Worm (Caenorhabditis elegans) whole organism, L4 larva: ENCODE results near the gene Y51H4A.5.

Source experiments
- F10B5.3 ChIP-seq: sonication (generic microtip); optimal IDR thresholded peaks from 2 replicates; lab custom pipeline; 2016; ENCODE audit warnings: mild to moderate bottlenecking, missing genetic modification characterization, missing compliant biosample characterization
- F26F4.8 ChIP-seq: fragments of 200-800 bp; sonication (Bioruptor generic); conservative IDR thresholded peaks from 2 replicates; pipeline ENCODE4 v1.3.6; 2022; ENCODE audit warnings: missing genetic modification characterization, missing compliant biosample characterization
- T26A8.4 ChIP-seq: fragments of 200-800 bp; sonication (Bioruptor generic); IDR thresholded peaks from 2 replicates; pipeline ENCODE4 v1.3.6; 2022; ENCODE audit warnings: missing genetic modification characterization, missing compliant biosample characterization
- aha-1 ChIP-seq: fragments of 150-350 bp; peaks from one replicate; lab custom pipeline; 2014; ENCODE audit warnings: missing biosample characterization, missing genetic modification characterization
- ceh-28 ChIP-seq: fragments of 150-350 bp; optimal IDR thresholded peaks from 2 replicates; lab custom pipeline; 2014; ENCODE audit warnings: missing biosample characterization, missing genetic modification reagents, missing genetic modification characterization
- ceh-44 ChIP-seq: fragments of 200-800 bp; sonication (Bioruptor generic); IDR thresholded peaks from 2 replicates; pipeline ENCODE4 v1.3.6; 2022; ENCODE audit warnings: missing genetic modification reagents, missing genetic modification characterization, missing compliant biosample characterization
- ceh-62 ChIP-seq: sonication (generic microtip); optimal IDR thresholded peaks from 2 replicates; lab custom pipeline; 2017; ENCODE audit warnings: missing biosample characterization, missing genetic modification characterization
- daf-19 ChIP-seq: fragments of 200-800 bp; sonication (Bioruptor generic); conservative IDR thresholded peaks from 2 replicates; pipeline ENCODE4 v1.3.6; 2022; ENCODE audit warnings: missing genetic modification characterization, missing compliant biosample characterization
- daf-8 ChIP-seq: fragments of 200-800 bp; sonication (Bioruptor generic); IDR thresholded peaks from 2 replicates; pipeline ENCODE4 v1.3.6; 2022; ENCODE audit warnings: missing genetic modification characterization, missing compliant biosample characterization
- egl-27 ChIP-seq: sonication (generic microtip); optimal IDR thresholded peaks from 3 replicates; lab custom pipeline; 2017; ENCODE audit warnings: missing biosample characterization, missing genetic modification reagents, missing genetic modification characterization
- egl-43 ChIP-seq: fragments of 200-800 bp; sonication (Bioruptor generic); IDR thresholded peaks from 2 replicates; pipeline ENCODE4 v1.3.6; 2022; ENCODE audit warnings: missing genetic modification reagents, missing genetic modification characterization, missing compliant biosample characterization
- fos-1 ChIP-seq: fragments of 150-350 bp; optimal IDR thresholded peaks from 2 replicates; lab custom pipeline; 2014; ENCODE audit warnings: missing biosample characterization, missing genetic modification characterization
- hmg-1.1 ChIP-seq: fragments of 200-800 bp; sonication (Bioruptor generic); IDR thresholded peaks from 2 replicates; pipeline ENCODE4 v1.3.6; 2022; ENCODE audit warnings: missing genetic modification reagents, missing genetic modification characterization, missing compliant biosample characterization
- lin-38 ChIP-seq: fragments of 200-800 bp; sonication (Bioruptor generic); IDR thresholded peaks from 2 replicates; pipeline ENCODE4 v1.3.6; 2022; ENCODE audit warnings: missing genetic modification reagents, missing genetic modification characterization, missing compliant biosample characterization
- mdl-1 ChIP-seq, 2 experiments: fragments of 150-350 bp in 1 of 2; sonication (generic microtip) in 1 of 2; optimal IDR thresholded peaks; 2 replicates each; lab custom pipeline; 2014 to 2017; ENCODE audit warnings: missing biosample characterization in 2 of 2, missing genetic modification characterization in 2 of 2
- mep-1 ChIP-seq: fragments of 150-350 bp; sonication (generic microtip); optimal IDR thresholded peaks from 3 replicates; lab custom pipeline; 2014; ENCODE audit warnings: missing biosample characterization, missing genetic modification characterization
- nhr-10 ChIP-seq: fragments of 150-350 bp; optimal IDR thresholded peaks from 2 replicates; lab custom pipeline; 2014; ENCODE audit warnings: missing biosample characterization, missing genetic modification characterization
- nhr-102 ChIP-seq: sonication (generic microtip); optimal IDR thresholded peaks from 2 replicates; lab custom pipeline; 2016; ENCODE audit warnings: mild to moderate bottlenecking, missing genetic modification characterization, moderate library complexity, missing compliant biosample characterization
- nhr-111 ChIP-seq: fragments of 200-800 bp; sonication (Bioruptor generic); optimal IDR thresholded peaks from 2 replicates; lab custom pipeline; 2018; ENCODE audit warnings: mild to moderate bottlenecking, missing genetic modification characterization, missing compliant biosample characterization
- nhr-28 ChIP-seq: fragments of 150-350 bp; optimal IDR thresholded peaks from 2 replicates; lab custom pipeline; 2014; ENCODE audit warnings: missing biosample characterization, missing genetic modification characterization
- nhr-41 ChIP-seq: fragments of 200-800 bp; sonication (Bioruptor generic); IDR thresholded peaks from 2 replicates; pipeline ENCODE4 v1.3.6; 2022; ENCODE audit warnings: missing genetic modification reagents, missing genetic modification characterization, missing compliant biosample characterization
- nhr-6 ChIP-seq: fragments of 150-350 bp; optimal IDR thresholded peaks from 2 replicates; lab custom pipeline; 2014; ENCODE audit warnings: missing biosample characterization, missing genetic modification characterization
- nhr-76 ChIP-seq: fragments of 150-350 bp; optimal IDR thresholded peaks from 2 replicates; lab custom pipeline; 2014; ENCODE audit warnings: missing biosample characterization, missing genetic modification characterization
- nhr-77 ChIP-seq: fragments of 150-350 bp; optimal IDR thresholded peaks from 2 replicates; lab custom pipeline; 2014; ENCODE audit warnings: missing biosample characterization, missing genetic modification characterization
- pha-4 ChIP-seq, 2 experiments: fragments of 150-350 bp in 1 of 2; fragments of 200-800 bp in 1 of 2; sonication (Bioruptor generic) in 1 of 2; IDR thresholded peaks in 1 of 2; optimal IDR thresholded peaks in 1 of 2; 2 replicates each; pipeline versions ENCODE4 v1.3.6 to Lab custom; 2014 to 2022; ENCODE audit warnings: missing genetic modification characterization in 2 of 2, missing genetic modification reagents in 2 of 2, missing biosample characterization in 1 of 2, missing compliant biosample characterization in 1 of 2
- php-3 ChIP-seq: fragments of 200-800 bp; sonication (Bioruptor generic); IDR thresholded peaks from 2 replicates; pipeline ENCODE4 v1.3.6; 2022; ENCODE audit warnings: missing genetic modification reagents, missing genetic modification characterization, missing compliant biosample characterization
- rbr-2 ChIP-seq: sonication (generic microtip); optimal IDR thresholded peaks from 2 replicates; lab custom pipeline; 2016; ENCODE audit warnings: missing genotype, missing genetic modification characterization, missing compliant biosample characterization
- set-16 ChIP-seq: fragments of 200-800 bp; sonication (Bioruptor generic); IDR thresholded peaks from 2 replicates; pipeline ENCODE4 v1.3.6; 2022; ENCODE audit warnings: missing genetic modification reagents, missing genetic modification characterization, missing compliant biosample characterization
- skn-1 ChIP-seq: fragments of 150-350 bp; optimal IDR thresholded peaks from 2 replicates; lab custom pipeline; 2014; ENCODE audit warnings: missing biosample characterization, missing genetic modification characterization
- snpc-1.2 ChIP-seq: fragments of 200-800 bp; sonication (Bioruptor generic); IDR thresholded peaks from 2 replicates; pipeline ENCODE4 v1.3.6; 2022; ENCODE audit warnings: missing genetic modification reagents, missing genetic modification characterization, missing compliant biosample characterization
- snpc-4 ChIP-seq: fragments of 150-350 bp; optimal IDR thresholded peaks from 2 replicates; lab custom pipeline; 2014; ENCODE audit warnings: missing biosample characterization, missing genetic modification characterization
- tra-1 ChIP-seq: fragments of 200-800 bp; sonication (Bioruptor generic); IDR thresholded peaks from 2 replicates; pipeline ENCODE4 v1.3.6; 2022; ENCODE audit warnings: missing genetic modification reagents, missing genetic modification characterization, missing compliant biosample characterization
- unc-39 ChIP-seq: sonication (generic microtip); optimal IDR thresholded peaks from 2 replicates; lab custom pipeline; 2017; ENCODE audit warnings: missing biosample characterization, missing genetic modification characterization
- unc-62 ChIP-seq, 3 experiments: fragments of 150-350 bp in 1 of 3; sonication (generic microtip); optimal IDR thresholded peaks in 2 of 3; peaks in 1 of 3; 1 replicate in 1 of 3; 2 replicates in 2 of 3; lab custom pipeline; 2014 to 2017; ENCODE audit warnings: missing biosample characterization in 3 of 3, missing genetic modification characterization in 3 of 3, missing genetic modification reagents in 3 of 3, missing genotype in 1 of 3
- zag-1 ChIP-seq: fragments of 150-350 bp; optimal IDR thresholded peaks from 2 replicates; lab custom pipeline; 2014; ENCODE audit warnings: missing biosample characterization, missing genetic modification characterization
- zip-2 ChIP-seq: fragments of 150-350 bp; optimal IDR thresholded peaks from 2 replicates; lab custom pipeline; 2014; ENCODE audit warnings: missing biosample characterization, missing genetic modification characterization
- ztf-11 ChIP-seq: fragments of 150-350 bp; optimal IDR thresholded peaks from 2 replicates; lab custom pipeline; 2014; ENCODE audit warnings: missing biosample characterization, missing genetic modification characterization
- ztf-7 ChIP-seq: fragments of 150-350 bp; optimal IDR thresholded peaks from 2 replicates; lab custom pipeline; 2014; ENCODE audit warnings: missing biosample characterization, missing genetic modification characterization

Gene Y51H4A.5

ce11 chrIV:16489958-16490357, 36.0 kb downstream of the Y51H4A.5 start (continued):
- TF ChIP-seq aha-1 (peak; percentile 86), fos-1 (peak; percentile 40), ceh-28 (tag; lab: Kevin White, UChicago) (peak; percentile 38), daf-8 (GFP tag; lab: Robert Waterston, UW) (no peak), ceh-62 (tag; lab: Kevin White, UChicago) (no peak), snpc-1.2 (GFP tag; lab: Robert Waterston, UW) (no peak; the same call in 1 of the 2 replicates), egl-27 (tag; lab: Kevin White, UChicago) (no peak), unc-39 (tag; lab: Kevin White, UChicago) (no peak), T26A8.4 (GFP tag; lab: Robert Waterston, UW) (0 out of 2 replicates have a peak, but pooled peaks have one; percentile 38), nhr-10 (tag; lab: Kevin White, UChicago) (peak; percentile 25), lin-38 (GFP tag; lab: Robert Waterston, UW) (peak; percentile 28; the same call in 1 of the 2 replicates), F10B5.3 (peak; percentile 41), unc-62 (GFP tag; optimal IDR thresholded peaks at IDR 0.05 in 1 of 2; lab: Kevin White, UChicago) (peak in 1 of 2 experiments; percentile 99), unc-62 (tag; optimal IDR thresholded peaks at IDR 0.05; lab: Kevin White, UChicago) (no peak), nhr-41 (no peak), F26F4.8 (GFP tag; lab: Robert Waterston, UW) (no peak), set-16 (0 out of 2 replicates have a peak, but pooled peaks have one; percentile 6), ztf-7 (no peak), nhr-6 (tag; lab: Kevin White, UChicago) (peak; percentile 91), skn-1 (tag; lab: Kevin White, UChicago) (no peak), php-3 (GFP tag; lab: Robert Waterston, UW) (no peak), snpc-4 (no peak), nhr-111 (GFP tag; lab: Kevin White, UChicago) (no peak), zag-1 (tag; lab: Kevin White, UChicago) (no peak), nhr-28 (tag; lab: Kevin White, UChicago) (peak; percentile 77), nhr-77 (tag; lab: Kevin White, UChicago) (no peak), daf-19 (no peak), nhr-76 (tag; lab: Kevin White, UChicago) (no peak), ztf-11 (tag; lab: Kevin White, UChicago) (no peak), ceh-44 (GFP tag; lab: Robert Waterston, UW) (no peak), rbr-2 (peak; percentile 37), egl-43 (GFP tag; lab: Robert Waterston, UW) (0 out of 2 replicates have a peak, but pooled peaks have one; percentile 36), pha-4 (GFP tag; IDR thresholded peaks at IDR 0.05; lab: Robert Waterston, UW) (no peak), pha-4 (tag; optimal IDR thresholded peaks at IDR 0.05; lab: Kevin White, UChicago) (no peak), zip-2 (tag; lab: Kevin White, UChicago) (no peak), mep-1 (peak; percentile 86), nhr-102 (tag; lab: Kevin White, UChicago) (peak; percentile 36), tra-1 (GFP tag; lab: Robert Waterston, UW) (no peak), mdl-1 (tag; optimal IDR thresholded peaks at IDR 0.05; lab: Kevin White, UChicago) (no peak)

ce11 chrIV:16488921-16489320, 37.0 kb downstream of the Y51H4A.5 start, which contains the start of gene rho-1:
TSS of gene rho-1 (minus strand) at chrIV:16489021.
- TF ChIP-seq hmg-1.1 (GFP tag; lab: Robert Waterston, UW), result 0 out of 2 replicates have a peak, but pooled peaks have one; percentile 9
- no peak for TF ChIP-seq lin-38 (GFP tag; lab: Robert Waterston, UW)
- TF ChIP-seq, all 104 proteins: peak for 1
